Worm (Caenorhabditis elegans) whole organism, midembryonic: ENCODE measurements around the gene Y111B2A.12.

Experiments
- klf-2 ChIP-seq: fragments of 200-800 bp; sonication (Bioruptor generic); conservative IDR thresholded peaks from 2 replicates; pipeline ENCODE4 v1.3.6; 2022; ENCODE audit warnings: missing genetic modification reagents, missing genetic modification characterization, missing compliant biosample characterization
- ref-1 ChIP-seq: fragments of 200-800 bp; sonication (Bioruptor generic); conservative IDR thresholded peaks from 2 replicates; pipeline ENCODE4 v1.3.6; 2022; ENCODE audit warnings: missing genetic modification reagents, missing genetic modification characterization, missing compliant biosample characterization
- ztf-23 ChIP-seq: fragments of 200-800 bp; sonication (Bioruptor generic); IDR thresholded peaks from 2 replicates; pipeline ENCODE4 v1.3.6; 2022; ENCODE audit warnings: missing genetic modification reagents, missing genetic modification characterization, missing compliant biosample characterization
- ztf-29 ChIP-seq: fragments of 200-800 bp; sonication (Bioruptor generic); IDR thresholded peaks from 2 replicates; pipeline ENCODE4 v1.3.6; 2022; ENCODE audit warnings: missing genetic modification reagents, missing genetic modification characterization, missing compliant biosample characterization

ce11 chrIII:12668821-12669220 lies 59.7 kb downstream of the Y111B2A.12 start:
- no peak for TF ChIP-seq klf-2 (GFP tag; lab: Robert Waterston, UW)
- TF ChIP-seq ztf-23 (GFP tag; lab: Robert Waterston, UW): no peak
- no peak for TF ChIP-seq ref-1
- no peak for TF ChIP-seq ztf-29
